Worm (Caenorhabditis elegans) whole organism, early embryonic: ENCODE measurements around the gene ZC239.6.
"Not testable (repeated sequence)": the region's sequence is repeated elsewhere in the genome, so short reads cannot be mapped to it uniquely, and the experiment has no call there.

Source experiments
- ama-1 ChIP-seq: fragments of 150-350 bp; optimal IDR thresholded peaks from 2 replicates; lab custom pipeline; 2014
- ceh-13 ChIP-seq: fragments of 200-800 bp; sonication (Bioruptor generic); optimal IDR thresholded peaks from 2 replicates; lab custom pipeline; 2018; ENCODE audit warnings: mild to moderate bottlenecking, missing genetic modification characterization, missing compliant biosample characterization
- ceh-36 ChIP-seq: sonication (generic microtip); optimal IDR thresholded peaks from 2 replicates; lab custom pipeline; 2016; ENCODE audit warnings: missing genetic modification characterization, inconsistent platforms, missing compliant biosample characterization
- flt-1 ChIP-seq: fragments of 200-800 bp; sonication (Bioruptor generic); IDR thresholded peaks from 2 replicates; pipeline ENCODE4 v1.3.6; 2022; ENCODE audit warnings: missing genetic modification characterization, missing compliant biosample characterization
- hmbx-1 ChIP-seq: sonication (generic microtip); optimal IDR thresholded peaks from 2 replicates; lab custom pipeline; 2016; ENCODE audit warnings: mild to moderate bottlenecking, missing genetic modification characterization, missing compliant biosample characterization
- hmg-4 ChIP-seq: fragments of 200-800 bp; sonication (Bioruptor generic); optimal IDR thresholded peaks from 2 replicates; lab custom pipeline; 2018; ENCODE audit warnings: mild to moderate bottlenecking, missing genetic modification characterization, missing compliant biosample characterization
- tbx-37 ChIP-seq: fragments of 200-800 bp; sonication (Bioruptor generic); conservative IDR thresholded peaks from 2 replicates; pipeline ENCODE4 v1.3.6; 2022; ENCODE audit warnings: missing genetic modification reagents, missing genetic modification characterization, missing compliant biosample characterization

DNA sequence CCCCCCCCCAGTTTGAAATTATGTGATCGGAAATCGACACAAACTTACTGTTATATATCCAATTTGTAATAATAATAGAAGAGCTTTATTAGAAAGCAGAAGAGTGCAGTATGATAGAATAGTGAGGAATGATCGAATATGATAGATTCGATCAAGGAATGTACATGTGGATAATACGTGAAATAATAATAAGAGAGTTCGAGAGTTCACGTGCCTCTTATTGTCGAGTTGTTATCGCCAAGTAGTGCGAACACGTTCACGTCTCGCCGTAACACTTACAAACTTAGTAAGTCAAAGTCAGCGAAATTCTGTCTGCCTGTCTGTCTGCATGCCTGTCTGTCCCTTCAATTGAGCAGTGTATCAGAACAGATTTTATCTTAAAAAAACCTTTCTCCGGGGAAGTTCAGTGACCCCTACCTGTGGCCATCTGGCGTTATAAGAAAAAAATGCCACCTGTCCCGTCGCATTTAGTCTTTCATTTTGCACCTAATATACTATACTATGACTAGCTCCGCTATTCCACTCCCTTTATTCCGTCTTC is 26.1 kb upstream of the ZC239.6 start, which contains the start of the genes Y27F2A.6 and Y27F2A.8:
- not testable (repeated sequence) for TF ChIP-seq ama-1 (lab: Kevin White, UChicago); ceh-13 (GFP tag; lab: Kevin White, UChicago); hmbx-1 (tag; lab: Kevin White, UChicago); flt-1 (GFP tag; lab: Robert Waterston, UW); tbx-37; hmg-4; ceh-36 (tag; lab: Kevin White, UChicago)
